Worm (Caenorhabditis elegans) whole organism, young adult: ENCODE results near the gene spe-42.

Experiments used
- F57A8.1 ChIP-seq: fragments of 200-800 bp; sonication (Bioruptor generic); optimal IDR thresholded peaks from 2 replicates; lab custom pipeline; 2018; ENCODE audit warnings: mild to moderate bottlenecking, missing genetic modification characterization, moderate library complexity, missing compliant biosample characterization
- him-1 ChIP-seq: sonication (generic microtip); optimal IDR thresholded peaks from 2 replicates; lab custom pipeline; 2016; ENCODE audit warnings: missing genotype, missing genetic modification reagents, missing genetic modification characterization, missing compliant biosample characterization
- madf-3 ChIP-seq: fragments of 200-800 bp; sonication (Bioruptor generic); IDR thresholded peaks from 2 replicates; pipeline ENCODE4 v1.3.6; 2022; ENCODE audit warnings: missing genetic modification reagents, missing genetic modification characterization, missing compliant biosample characterization
- pha-4 ChIP-seq: fragments of 150-350 bp; sonication (generic microtip); optimal IDR thresholded peaks from 2 replicates; lab custom pipeline; 2014; ENCODE audit warnings: missing biosample characterization, missing genetic modification reagents, missing genetic modification characterization

ce11 chrV:11741078-11741477 lies 4.3 kb upstream of the spe-42 start:
- TF ChIP-seq F57A8.1 (GFP tag; lab: Kevin White, UChicago), result no peak
- no peak for TF ChIP-seq him-1
- no peak for TF ChIP-seq pha-4 (tag; lab: Kevin White, UChicago)
- TF ChIP-seq madf-3 (GFP tag; lab: Robert Waterston, UW), result no peak
